Worm (Caenorhabditis elegans): ENCODE measurements around the gene T28F3.8.

DNA sequence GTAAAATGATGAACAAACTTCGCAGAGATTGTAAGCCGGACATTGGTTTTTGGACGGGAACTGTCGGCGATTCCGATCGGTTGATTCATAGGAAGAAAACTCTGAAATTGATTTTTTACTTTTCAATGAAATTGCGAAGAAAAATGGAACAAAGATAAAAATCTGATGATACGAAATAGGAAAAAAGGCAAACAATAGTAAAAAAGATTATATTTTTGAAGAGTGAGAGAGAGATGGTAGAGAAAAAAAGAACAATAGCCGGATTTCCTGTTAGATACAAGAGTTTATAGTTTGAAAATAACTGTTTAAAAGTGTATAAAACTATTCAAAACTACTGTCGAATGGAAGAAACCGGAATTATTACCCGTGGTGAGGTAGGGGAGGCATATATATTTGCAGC is 23.0 kb downstream of the T28F3.8 start, which contains the start of gene nra-1:
- TF ChIP-seq skn-1 (tag; optimal IDR thresholded peaks at IDR 0.05) (no peak), ces-1 (GFP tag; optimal IDR thresholded peaks at IDR 0.05) (no peak)
